Fruit fly (Drosophila melanogaster) whole organism, embryonic: ENCODE measurements around the gene Best4.

Source experiments
- Abd-B ChIP-seq: fragments of 200-800 bp; sonication (Bioruptor generic); optimal IDR thresholded peaks from 2 replicates; lab custom pipeline; 2018; ENCODE audit warnings: missing biosample characterization, mild to moderate bottlenecking, missing genetic modification characterization, moderate library complexity
- Asciz ChIP-seq: fragments of 200-800 bp; sonication (Bioruptor generic); optimal IDR thresholded peaks from 2 replicates; lab custom pipeline; 2017; ENCODE audit warnings: missing biosample characterization, mild to moderate bottlenecking, missing genetic modification characterization, missing genetic modification reagents
- CG12071 ChIP-seq: fragments of 200-800 bp; sonication (Bioruptor generic); optimal IDR thresholded peaks from 3 replicates; lab custom pipeline; 2018; ENCODE audit warnings: missing biosample characterization, mild to moderate bottlenecking, missing genetic modification characterization
- CG1233 ChIP-seq: fragments of 200-800 bp; sonication (Bioruptor generic); optimal IDR thresholded peaks from 4 replicates; lab custom pipeline; 2018; ENCODE audit warnings: missing biosample characterization, mild to moderate bottlenecking, missing genetic modification characterization
- CG12769 ChIP-seq: fragments of 200-800 bp; sonication (Bioruptor generic); optimal IDR thresholded peaks from 2 replicates; lab custom pipeline; 2019; ENCODE audit warnings: missing biosample characterization, mild to moderate bottlenecking, missing genetic modification characterization, moderate library complexity
- CG12942 ChIP-seq: fragments of 200-800 bp; sonication (Bioruptor generic); optimal IDR thresholded peaks from 3 replicates; lab custom pipeline; 2016; ENCODE audit warnings: missing biosample characterization, missing genetic modification characterization
- CG13424 ChIP-seq: fragments of 200-800 bp; sonication (Bioruptor generic); optimal IDR thresholded peaks from 2 replicates; lab custom pipeline; 2019; ENCODE audit warnings: missing biosample characterization, mild to moderate bottlenecking, missing genetic modification characterization, moderate library complexity
- CG1529 ChIP-seq: fragments of 200-800 bp; sonication (Bioruptor generic); optimal IDR thresholded peaks from 3 replicates; lab custom pipeline; 2018; ENCODE audit warnings: missing biosample characterization, missing genetic modification characterization
- CG15601 ChIP-seq: fragments of 200-800 bp; sonication (Bioruptor generic); optimal IDR thresholded peaks from 3 replicates; lab custom pipeline; 2019; ENCODE audit warnings: missing biosample characterization, mild to moderate bottlenecking, missing genetic modification characterization, moderate library complexity
- CG16863 ChIP-seq: fragments of 200-800 bp; sonication (Bioruptor generic); optimal IDR thresholded peaks from 3 replicates; lab custom pipeline; 2016; ENCODE audit warnings: missing biosample characterization, missing genetic modification characterization
- CG17361 ChIP-seq: fragments of 200-800 bp; sonication (Bioruptor generic); IDR thresholded peaks from 3 replicates; pipeline ENCODE4 v1.3.6; 2022; ENCODE audit warnings: missing biosample characterization, missing genetic modification characterization
- CG1832 ChIP-seq: fragments of 200-800 bp; sonication (Bioruptor generic); optimal IDR thresholded peaks from 2 replicates; lab custom pipeline; 2017; ENCODE audit warnings: missing biosample characterization, mild to moderate bottlenecking, missing genetic modification characterization, inconsistent platforms
- CG18619 ChIP-seq: fragments of 200-800 bp; sonication (Bioruptor generic); optimal IDR thresholded peaks from 3 replicates; lab custom pipeline; 2017; ENCODE audit warnings: missing biosample characterization, mild to moderate bottlenecking, missing genetic modification characterization
- CG3065 ChIP-seq: fragments of 200-800 bp; sonication (Bioruptor generic); optimal IDR thresholded peaks from 2 replicates; lab custom pipeline; 2016; ENCODE audit warnings: missing biosample characterization, missing genetic modification characterization
- CG4404 ChIP-seq: fragments of 200-800 bp; sonication (Bioruptor generic); IDR thresholded peaks from 2 replicates; pipeline ENCODE4 v1.3.6; 2022; ENCODE audit warnings: missing biosample characterization, missing genetic modification characterization
- CG4424 ChIP-seq: fragments of 200-800 bp; sonication (Bioruptor generic); optimal IDR thresholded peaks from 3 replicates; lab custom pipeline; 2016; ENCODE audit warnings: missing biosample characterization, missing genetic modification characterization
- CG5180 ChIP-seq: fragments of 200-800 bp; sonication (Bioruptor generic); optimal IDR thresholded peaks from 3 replicates; lab custom pipeline; 2017; ENCODE audit warnings: missing biosample characterization, missing genetic modification characterization, mild to moderate bottlenecking, moderate library complexity, missing genetic modification reagents
- CG6689 ChIP-seq: fragments of 200-800 bp; sonication (Bioruptor generic); IDR thresholded peaks from 2 replicates; pipeline ENCODE4 v1.3.6; 2022; ENCODE audit warnings: missing biosample characterization, missing genetic modification characterization
- CG8290 ChIP-seq, 3 experiments: fragments of 200-800 bp; sonication (Bioruptor generic); optimal IDR thresholded peaks; 2 replicates each; lab custom pipeline; 2016 to 2019; ENCODE audit warnings: missing biosample characterization in 3 of 3, missing genetic modification characterization in 3 of 3, mild to moderate bottlenecking in 2 of 3, moderate library complexity in 1 of 3
- CG9817 ChIP-seq: fragments of 200-800 bp; sonication (Bioruptor generic); optimal IDR thresholded peaks from 2 replicates; lab custom pipeline; 2018; ENCODE audit warnings: missing biosample characterization, mild to moderate bottlenecking, missing genetic modification characterization, moderate library complexity
- CrebB ChIP-seq: fragments of 200-800 bp; sonication (Bioruptor generic); optimal IDR thresholded peaks from 3 replicates; lab custom pipeline; 2018; ENCODE audit warnings: missing biosample characterization, mild to moderate bottlenecking, missing genetic modification characterization
- Fer3 ChIP-seq: fragments of 200-800 bp; sonication (Bioruptor generic); optimal IDR thresholded peaks from 2 replicates; lab custom pipeline; 2018; ENCODE audit warnings: missing biosample characterization, mild to moderate bottlenecking, missing genetic modification characterization, moderate library complexity
- Gug ChIP-seq: fragments of 200-800 bp; sonication (Bioruptor generic); IDR thresholded peaks from 4 replicates; pipeline ENCODE4 v1.3.6; 2022; ENCODE audit warnings: missing biosample characterization, missing genetic modification characterization
- Oli ChIP-seq: fragments of 200-800 bp; sonication (Bioruptor generic); optimal IDR thresholded peaks from 2 replicates; lab custom pipeline; 2018; ENCODE audit warnings: missing biosample characterization, mild to moderate bottlenecking, missing genetic modification characterization, moderate library complexity
- Optix ChIP-seq: fragments of 200-800 bp; sonication (Bioruptor generic); IDR thresholded peaks from 3 replicates; pipeline ENCODE4 v1.3.6; 2022; ENCODE audit warnings: missing biosample characterization, missing genetic modification characterization
- Pdp1 ChIP-seq, 2 experiments: fragments of 200-800 bp; sonication (Bioruptor generic); optimal IDR thresholded peaks; 3 replicates each; lab custom pipeline; 2016; ENCODE audit warnings: missing biosample characterization in 2 of 2, missing genetic modification characterization in 2 of 2, mild to moderate bottlenecking in 1 of 2, moderate library complexity in 1 of 2
- Six4 ChIP-seq: fragments of 200-800 bp; sonication (Bioruptor generic); optimal IDR thresholded peaks from 2 replicates; lab custom pipeline; 2016; ENCODE audit warnings: missing biosample characterization, missing genetic modification characterization
- az2 ChIP-seq: fragments of 200-800 bp; sonication (Bioruptor generic); optimal IDR thresholded peaks from 3 replicates; lab custom pipeline; 2016; ENCODE audit warnings: missing biosample characterization, missing genetic modification characterization
- bigmax ChIP-seq: fragments of 200-800 bp; sonication (Bioruptor generic); optimal IDR thresholded peaks from 2 replicates; lab custom pipeline; 2018; ENCODE audit warnings: missing biosample characterization, mild to moderate bottlenecking, missing genetic modification characterization
- cg ChIP-seq: fragments of 200-800 bp; sonication (Bioruptor generic); optimal IDR thresholded peaks from 3 replicates; lab custom pipeline; 2019; ENCODE audit warnings: missing biosample characterization, mild to moderate bottlenecking, missing genetic modification characterization, moderate library complexity
- chn ChIP-seq: fragments of 200-800 bp; sonication (Bioruptor generic); optimal IDR thresholded peaks from 2 replicates; lab custom pipeline; 2016; ENCODE audit warnings: missing biosample characterization, missing genetic modification characterization
- crp ChIP-seq, 2 experiments: fragments of 200-800 bp; sonication (Bioruptor generic); optimal IDR thresholded peaks; 2 replicates in 1 of 2; 3 replicates in 1 of 2; lab custom pipeline; 2017; ENCODE audit warnings: missing biosample characterization in 2 of 2, missing genetic modification characterization in 2 of 2, mild to moderate bottlenecking in 1 of 2, moderate library complexity in 1 of 2
- cwo ChIP-seq: fragments of 200-800 bp; sonication (Bioruptor generic); optimal IDR thresholded peaks from 3 replicates; lab custom pipeline; 2017; ENCODE audit warnings: missing biosample characterization, missing genetic modification characterization, mild to moderate bottlenecking, moderate library complexity, missing genetic modification reagents
- dan ChIP-seq: fragments of 200-800 bp; sonication (Bioruptor generic); IDR thresholded peaks from 2 replicates; pipeline ENCODE4 v1.3.6; 2022; ENCODE audit warnings: missing biosample characterization, missing genetic modification characterization
- dimm ChIP-seq: fragments of 200-800 bp; sonication (Bioruptor generic); IDR thresholded peaks from 2 replicates; pipeline ENCODE4 v1.3.6; 2022; ENCODE audit warnings: missing biosample characterization, missing genetic modification characterization
- dmrt11E ChIP-seq: fragments of 200-800 bp; sonication (Bioruptor generic); optimal IDR thresholded peaks from 3 replicates; lab custom pipeline; 2018; ENCODE audit warnings: missing biosample characterization, mild to moderate bottlenecking, missing genetic modification characterization, moderate library complexity
- gcm ChIP-seq: fragments of 200-800 bp; sonication (Bioruptor generic); optimal IDR thresholded peaks from 2 replicates; lab custom pipeline; 2019; ENCODE audit warnings: missing biosample characterization, mild to moderate bottlenecking, missing genetic modification characterization, moderate library complexity
- gsb-n ChIP-seq: fragments of 200-800 bp; sonication (Bioruptor generic); optimal IDR thresholded peaks from 3 replicates; lab custom pipeline; 2018; ENCODE audit warnings: missing biosample characterization, mild to moderate bottlenecking, missing genetic modification characterization
- kay ChIP-seq: fragments of 200-800 bp; sonication (Bioruptor generic); optimal IDR thresholded peaks from 2 replicates; lab custom pipeline; 2016; ENCODE audit warnings: missing biosample characterization, missing genetic modification characterization
- maf-S ChIP-seq: fragments of 200-800 bp; sonication (Bioruptor generic); optimal IDR thresholded peaks from 2 replicates; lab custom pipeline; 2016; ENCODE audit warnings: missing biosample characterization, missing genetic modification characterization
- mld ChIP-seq: fragments of 200-800 bp; sonication (Bioruptor generic); IDR thresholded peaks from 3 replicates; pipeline ENCODE4 v1.3.6; 2022; ENCODE audit warnings: missing biosample characterization, missing genetic modification characterization; ENCODE audit not compliant: partially characterized antibody
- nerfin-2 ChIP-seq: fragments of 200-800 bp; sonication (Bioruptor generic); IDR thresholded peaks from 2 replicates; pipeline ENCODE4 v1.3.6; 2022; ENCODE audit warnings: missing biosample characterization, missing genetic modification characterization; ENCODE audit not compliant: partially characterized antibody
- nmo ChIP-seq: fragments of 200-800 bp; sonication (Bioruptor generic); optimal IDR thresholded peaks from 2 replicates; lab custom pipeline; 2018; ENCODE audit warnings: missing biosample characterization, mild to moderate bottlenecking, missing genetic modification characterization, moderate library complexity
- odd ChIP-seq: fragments of 200-800 bp; sonication (Bioruptor generic); optimal IDR thresholded peaks from 2 replicates; lab custom pipeline; 2017; ENCODE audit warnings: missing biosample characterization, mild to moderate bottlenecking, missing genetic modification characterization
- pzg ChIP-seq: fragments of 200-800 bp; sonication (Bioruptor generic); optimal IDR thresholded peaks from 3 replicates; lab custom pipeline; 2018; ENCODE audit warnings: missing biosample characterization, mild to moderate bottlenecking, missing genetic modification characterization, moderate library complexity
- ranshi ChIP-seq: fragments of 200-800 bp; sonication (Bioruptor generic); IDR thresholded peaks from 2 replicates; pipeline ENCODE4 v1.3.6; 2022; ENCODE audit warnings: missing biosample characterization, missing genetic modification characterization
- so ChIP-seq: fragments of 200-800 bp; sonication (Bioruptor generic); IDR thresholded peaks from 3 replicates; pipeline ENCODE4 v1.3.6; 2022; ENCODE audit warnings: missing biosample characterization, missing genetic modification characterization
- tna ChIP-seq: fragments of 200-800 bp; sonication (Bioruptor generic); IDR thresholded peaks from 2 replicates; pipeline ENCODE4 v1.3.6; 2022; ENCODE audit warnings: missing biosample characterization, missing genetic modification characterization; ENCODE audit not compliant: partially characterized antibody

Best4 gene

DNA sequence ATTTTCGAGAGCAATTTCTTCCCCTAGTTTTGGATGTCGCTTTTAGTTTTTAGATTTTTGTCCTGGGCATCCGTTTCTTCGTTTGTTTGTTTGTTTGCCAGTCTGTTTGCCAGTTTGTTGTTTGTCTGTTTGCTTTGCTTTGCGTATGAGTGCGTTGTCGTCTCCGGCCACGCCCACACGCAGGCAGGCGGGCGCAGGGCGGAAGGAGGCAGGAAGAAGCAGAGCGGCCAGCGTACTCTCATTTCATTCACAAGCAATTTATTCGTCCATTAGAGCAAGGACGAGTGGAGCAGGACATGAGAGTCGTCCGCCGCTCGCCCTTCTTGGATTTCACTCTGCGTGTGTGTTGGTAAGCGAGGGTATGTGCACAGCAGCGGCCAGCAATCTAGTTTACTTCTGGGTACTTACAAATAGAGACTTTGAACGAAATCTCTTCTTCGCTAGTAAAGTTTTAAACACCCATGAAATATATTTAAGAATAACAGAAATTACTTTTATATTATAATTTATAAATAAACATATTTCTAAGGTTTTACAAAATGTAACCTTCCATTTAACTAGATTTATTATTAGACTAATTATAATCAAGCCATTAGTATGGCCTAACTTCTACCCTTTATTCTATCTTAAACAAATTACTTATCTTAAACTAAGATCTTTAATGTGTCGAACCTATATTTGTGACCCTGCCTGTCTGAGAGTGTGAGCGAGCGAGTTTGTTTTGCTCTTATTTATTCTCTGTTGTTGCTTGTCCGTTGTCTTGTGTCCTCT is 49.1 kb downstream of the Best4 start (continued):
- TF ChIP-seq bigmax (GFP tag; lab: Kevin White, UChicago) (no peak), Six4 (GFP tag; lab: Kevin White, UChicago) (peak; percentile 14), az2 (GFP tag; lab: Kevin White, UChicago) (peak; percentile 60), CG15601 (peak; percentile 73), CG4404 (GFP tag; lab: Robert Waterston, UW) (peak; percentile 59), mld (GFP tag; lab: Robert Waterston, UW) (no peak), CG5180 (peak; percentile 44), CG9817 (peak; percentile 16), kay (GFP tag; lab: Kevin White, UChicago) (no peak), cg (GFP tag; lab: Kevin White, UChicago) (no peak), CG3065 (GFP tag; lab: Kevin White, UChicago) (peak; percentile 64), Fer3 (tag; lab: Kevin White, UChicago) (peak; percentile 47), cwo (GFP tag; lab: Kevin White, UChicago) (peak; percentile 56), CG8290 (GFP tag; optimal IDR thresholded peaks at IDR 0.05; lab: Kevin White, UChicago) (peak; percentile 36), CG8290 (tag; optimal IDR thresholded peaks at IDR 0.05; lab: Kevin White, UChicago) (no peak), dimm (GFP tag; lab: Robert Waterston, UW) (no peak), CG12769 (tag; lab: Kevin White, UChicago) (no peak), crp (GFP tag; optimal IDR thresholded peaks at IDR 0.05; lab: Kevin White, UChicago) (no peak), CG1832 (GFP tag; lab: Kevin White, UChicago) (no peak), tna (GFP tag; lab: Robert Waterston, UW) (no peak), CG12942 (GFP tag; lab: Kevin White, UChicago) (peak; percentile 27), CG1529 (GFP tag; lab: Kevin White, UChicago) (peak; percentile 50), pzg (GFP tag; lab: Kevin White, UChicago) (no peak), Optix (GFP tag; lab: Robert Waterston, UW) (no peak), CG18619 (GFP tag; lab: Kevin White, UChicago) (peak; percentile 69), CG13424 (tag; lab: Kevin White, UChicago) (peak; percentile 76), so (GFP tag; lab: Robert Waterston, UW) (no peak), CG6689 (GFP tag; lab: Robert Waterston, UW) (peak; percentile 68), dmrt11E (tag; lab: Kevin White, UChicago) (peak; percentile 90), Pdp1 (GFP tag; optimal IDR thresholded peaks at IDR 0.05; lab: Kevin White, UChicago) (peak in 1 of 2 experiments; percentile 26), CG1233 (GFP tag; lab: Kevin White, UChicago) (peak; percentile 66), chn (GFP tag; lab: Kevin White, UChicago) (no peak), Gug (GFP tag; lab: Robert Waterston, UW) (no peak), CrebB (tag; lab: Kevin White, UChicago) (peak; percentile 11), CG12071 (no peak), nmo (GFP tag; lab: Kevin White, UChicago) (peak; percentile 91), ranshi (GFP tag; lab: Robert Waterston, UW) (no peak), nerfin-2 (no peak), Abd-B (GFP tag; lab: Kevin White, UChicago) (peak; percentile 16), gcm (GFP tag; lab: Kevin White, UChicago) (peak; percentile 70), odd (GFP tag; lab: Kevin White, UChicago) (peak; percentile 79), gsb-n (tag; lab: Kevin White, UChicago) (peak; percentile 67), Asciz (peak; percentile 49), dan (GFP tag; lab: Robert Waterston, UW) (no peak), CG16863 (GFP tag; lab: Kevin White, UChicago) (peak; percentile 3), CG4424 (GFP tag; lab: Kevin White, UChicago) (peak; percentile 72), Oli (tag; lab: Kevin White, UChicago) (peak; percentile 71), maf-S (no peak), CG17361 (GFP tag; lab: Robert Waterston, UW) (peak; percentile 91)
